Fruit fly (Drosophila melanogaster): ENCODE data around the gene CG15747.

Gene CG15747

dm6 chrX:13302615-13303526, 35.2 kb upstream of the CG15747 start (continued):
- TF ChIP-seq CG12219 (GFP tag; optimal IDR thresholded peaks at IDR 0.05): no peak
- TF ChIP-seq nmo (GFP tag; optimal IDR thresholded peaks at IDR 0.05): no peak
- TF ChIP-seq CG16779 (GFP tag; IDR thresholded peaks at IDR 0.05): no peak
- peak; percentile 45 for TF ChIP-seq BtbVII (GFP tag; optimal IDR thresholded peaks at IDR 0.05)
- TF ChIP-seq Tbp (GFP tag; optimal IDR thresholded peaks at IDR 0.05): no peak
- no peak for TF ChIP-seq chm (GFP tag; IDR thresholded peaks at IDR 0.05)
- no peak for TF ChIP-seq CG11398 (GFP tag; optimal IDR thresholded peaks at IDR 0.05)
- no peak for TF ChIP-seq CG14050 (GFP tag; IDR thresholded peaks at IDR 0.05)
- peak; percentile 28; the same call in 1 of the 2 replicates for TF ChIP-seq ap (GFP tag; IDR thresholded peaks at IDR 0.05)
- TF ChIP-seq bigmax (GFP tag; optimal IDR thresholded peaks at IDR 0.05): no peak
- peak; percentile 48; the same call in 1 of the 2 replicates for TF ChIP-seq vvl (GFP tag; IDR thresholded peaks at IDR 0.05)
- TF ChIP-seq trh (GFP tag; optimal IDR thresholded peaks at IDR 0.05): no peak
- TF ChIP-seq Oaz (GFP tag; IDR thresholded peaks at IDR 0.05): no peak
- no peak for TF ChIP-seq lov (optimal IDR thresholded peaks at IDR 0.05)
- TF ChIP-seq lov (GFP tag; IDR thresholded peaks at IDR 0.05): no peak
- TF ChIP-seq corto (GFP tag; optimal IDR thresholded peaks at IDR 0.05): no peak
- no peak for TF ChIP-seq Bdp1 (GFP tag; optimal IDR thresholded peaks at IDR 0.05)
- TF ChIP-seq Taf1 (GFP tag; IDR thresholded peaks at IDR 0.05): no peak
- peak; percentile 69 for TF ChIP-seq CG10321 (GFP tag; IDR thresholded peaks at IDR 0.05)
- no peak for TF ChIP-seq fd3F (GFP tag; optimal IDR thresholded peaks at IDR 0.05)
- no peak for TF ChIP-seq sima (GFP tag; optimal IDR thresholded peaks at IDR 0.05)
- no peak for TF ChIP-seq CG4404 (GFP tag; IDR thresholded peaks at IDR 0.05)
- TF ChIP-seq sens-2 (GFP tag; IDR thresholded peaks at IDR 0.05): no peak
- peak; percentile 26 for TF ChIP-seq cg (GFP tag; optimal IDR thresholded peaks at IDR 0.05)
- TF ChIP-seq CG9215 (GFP tag; IDR thresholded peaks at IDR 0.05): no peak
- TF ChIP-seq CG18619 (GFP tag; optimal IDR thresholded peaks at IDR 0.05): no peak
- TF ChIP-seq Hsf (GFP tag; optimal IDR thresholded peaks at IDR 0.05): no peak
- no peak for TF ChIP-seq HmgD (GFP tag; optimal IDR thresholded peaks at IDR 0.05)
- TF ChIP-seq cato (GFP tag; optimal IDR thresholded peaks at IDR 0.05; ENCODE audit: borderline replicate concordance): no peak
- no peak for TF ChIP-seq ac (GFP tag; optimal IDR thresholded peaks at IDR 0.05)
- peak; percentile 36; the same call in 1 of the 2 replicates for TF ChIP-seq slbo (GFP tag; IDR thresholded peaks at IDR 0.05)
- no peak for TF ChIP-seq Bteb2 (GFP tag; optimal IDR thresholded peaks at IDR 0.05)
- peak; percentile 89 for TF ChIP-seq nom (GFP tag; optimal IDR thresholded peaks at IDR 0.05)
- TF ChIP-seq mirr (GFP tag; optimal IDR thresholded peaks at IDR 0.05): peak; percentile 54
- TF ChIP-seq Drgx (GFP tag; IDR thresholded peaks at IDR 0.05): peak; percentile 44; the same call in 1 of the 2 replicates
- peak; percentile 90 for TF ChIP-seq CG10543 (GFP tag; optimal IDR thresholded peaks at IDR 0.05)
- no peak for TF ChIP-seq Eip74EF (GFP tag; optimal IDR thresholded peaks at IDR 0.05)
- no peak for TF ChIP-seq CG8359 (GFP tag; optimal IDR thresholded peaks at IDR 0.05; ENCODE audit: borderline replicate concordance)
- TF ChIP-seq pan (optimal IDR thresholded peaks at IDR 0.05): no peak
- peak in 1 of 2 experiments; percentile 29 for TF ChIP-seq pan (GFP tag; optimal IDR thresholded peaks at IDR 0.05 in 1 of 2, IDR thresholded peaks at IDR 0.05 in 1 of 2)
- no peak for TF ChIP-seq CHES-1-like (GFP tag; optimal IDR thresholded peaks at IDR 0.05)
- TF ChIP-seq exex (tag; optimal IDR thresholded peaks at IDR 0.05): peak; percentile 32
- TF ChIP-seq CG12769 (tag; optimal IDR thresholded peaks at IDR 0.05): peak; percentile 11
- no peak for TF ChIP-seq Dref (GFP tag; IDR thresholded peaks at IDR 0.05)
- no peak for TF ChIP-seq CG15269 (tag; optimal IDR thresholded peaks at IDR 0.05)
- 0 out of 3 replicates have a peak, but pooled peaks have one; percentile 25 for TF ChIP-seq ci (GFP tag; IDR thresholded peaks at IDR 0.05)
- peak; percentile 22 for TF ChIP-seq Abd-B (GFP tag; optimal IDR thresholded peaks at IDR 0.05)
- TF ChIP-seq chinmo (GFP tag; IDR thresholded peaks at IDR 0.05; ENCODE audit: partially characterized antibody): peak; percentile 96
- no peak for TF ChIP-seq CG17802 (tag; optimal IDR thresholded peaks at IDR 0.05)
